Fruit fly (Drosophila melanogaster): Measurements from ENCODE around the gene Ahcy.

The Ahcy gene

dm6 chrX:15497440-15498271 is 47.6 kb downstream of the Ahcy start (continued):
- no peak for TF ChIP-seq CG6765 (GFP tag; optimal IDR thresholded peaks at IDR 0.05)
- TF ChIP-seq Gug (GFP tag; IDR thresholded peaks at IDR 0.05) = no peak
- no peak for TF ChIP-seq z (GFP tag; IDR thresholded peaks at IDR 0.05)
- TF ChIP-seq CG10267 (tag; optimal IDR thresholded peaks at IDR 0.05) = no peak
- TF ChIP-seq CG10565 (GFP tag; optimal IDR thresholded peaks at IDR 0.05) = no peak
- no peak for TF ChIP-seq CG8281 (tag; optimal IDR thresholded peaks at IDR 0.05)
- TF ChIP-seq yki (optimal IDR thresholded peaks at IDR 0.05) = no peak
- peak; percentile 8; the same call in 1 of the 2 replicates for TF ChIP-seq Drgx (GFP tag; IDR thresholded peaks at IDR 0.05)
- TF ChIP-seq jigr1 (GFP tag; IDR thresholded peaks at IDR 0.05) = no peak
- TF ChIP-seq Hr3 (GFP tag; optimal IDR thresholded peaks at IDR 0.05) = no peak
- TF ChIP-seq CG9437 (GFP tag; optimal IDR thresholded peaks at IDR 0.05) = no peak
- TF ChIP-seq chif (GFP tag; optimal IDR thresholded peaks at IDR 0.05) = no peak
- no peak for TF ChIP-seq CG13624 (GFP tag; optimal IDR thresholded peaks at IDR 0.05)
- TF ChIP-seq PHDP (tag; optimal IDR thresholded peaks at IDR 0.05) = no peak
- TF ChIP-seq hb (GFP tag; IDR thresholded peaks at IDR 0.05; ENCODE audit: partially characterized antibody) = no peak
- TF ChIP-seq sd (tag; optimal IDR thresholded peaks at IDR 0.05) = no peak
- no peak for TF ChIP-seq Ravus (GFP tag; IDR thresholded peaks at IDR 0.05)
- TF ChIP-seq jumu (GFP tag; optimal IDR thresholded peaks at IDR 0.05) = no peak
- TF ChIP-seq CG4730 (GFP tag; IDR thresholded peaks at IDR 0.05) = no peak
- no peak for TF ChIP-seq sc (optimal IDR thresholded peaks at IDR 0.05)
- no peak for TF ChIP-seq sc (GFP tag; optimal IDR thresholded peaks at IDR 0.05)
- TF ChIP-seq ab (GFP tag; optimal IDR thresholded peaks at IDR 0.05) = no peak
- TF ChIP-seq CG12391 (tag; optimal IDR thresholded peaks at IDR 0.05) = no peak
- TF ChIP-seq CG11247 (GFP tag; IDR thresholded peaks at IDR 0.05) = no peak
- no peak for TF ChIP-seq CG6854 (GFP tag; optimal IDR thresholded peaks at IDR 0.05)
- TF ChIP-seq tio (GFP tag; optimal IDR thresholded peaks at IDR 0.05) = no peak
- TF ChIP-seq shn (GFP tag; optimal IDR thresholded peaks at IDR 0.05) = no peak
- no peak for TF ChIP-seq rib (GFP tag; IDR thresholded peaks at IDR 0.05)
- no peak for TF ChIP-seq az2 (GFP tag; optimal IDR thresholded peaks at IDR 0.05)
- peak; percentile 29 for TF ChIP-seq fd64A (GFP tag; optimal IDR thresholded peaks at IDR 0.05)
- TF ChIP-seq TFAM (GFP tag; optimal IDR thresholded peaks at IDR 0.05) = no peak
- no peak for TF ChIP-seq pan (optimal IDR thresholded peaks at IDR 0.05)
- TF ChIP-seq pan (GFP tag; optimal IDR thresholded peaks at IDR 0.05 in 1 of 2, IDR thresholded peaks at IDR 0.05 in 1 of 2) = no peak
- TF ChIP-seq Six4 (GFP tag; optimal IDR thresholded peaks at IDR 0.05) = no peak
- TF ChIP-seq Taf1 (GFP tag; IDR thresholded peaks at IDR 0.05) = no peak
- no peak for TF ChIP-seq CG12769 (tag; optimal IDR thresholded peaks at IDR 0.05)
- TF ChIP-seq CG2875 (GFP tag; optimal IDR thresholded peaks at IDR 0.05) = peak; percentile 55
- peak; percentile 24 for TF ChIP-seq lab (GFP tag; optimal IDR thresholded peaks at IDR 0.05)
- peak; percentile 28 for TF ChIP-seq nmo (GFP tag; optimal IDR thresholded peaks at IDR 0.05)
- no peak for TF ChIP-seq E2f2 (GFP tag; IDR thresholded peaks at IDR 0.05)
- peak; percentile 75 for TF ChIP-seq sens (GFP tag)
- TF ChIP-seq danr (GFP tag; IDR thresholded peaks at IDR 0.05) = no peak
- TF ChIP-seq cato (GFP tag; optimal IDR thresholded peaks at IDR 0.05; ENCODE audit: borderline replicate concordance) = no peak
- no peak for TF ChIP-seq Lim3 (GFP tag; IDR thresholded peaks at IDR 0.05)
- peak; percentile 31; the same call in 1 of the 2 replicates for TF ChIP-seq ara (GFP tag; IDR thresholded peaks at IDR 0.05)
- TF ChIP-seq CG11456 (GFP tag; IDR thresholded peaks at IDR 0.05) = no peak
- no peak for TF ChIP-seq CG4707 (GFP tag; optimal IDR thresholded peaks at IDR 0.05)
- peak; percentile 16 for TF ChIP-seq CG7745 (tag; optimal IDR thresholded peaks at IDR 0.05)
- TF ChIP-seq Trl (optimal IDR thresholded peaks at IDR 0.05) = peak; percentile 41 to 49
- no peak for TF ChIP-seq Trl (GFP tag; optimal IDR thresholded peaks at IDR 0.05)
- peak; percentile 1 for TF ChIP-seq CG11504 (tag; optimal IDR thresholded peaks at IDR 0.05)
- TF ChIP-seq br (optimal IDR thresholded peaks at IDR 0.05) = no peak
